Fruit fly (Drosophila melanogaster): ENCODE data around the gene Ugt307A1.

Gene Ugt307A1

dm6 chr2L:7039342-7039684, 28.5 kb upstream of the Ugt307A1 start (continued):
- TF ChIP-seq CG9932 (GFP tag; IDR thresholded peaks at IDR 0.05), result peak; percentile 24; the same call in 1 of the 2 replicates
- TF ChIP-seq CG31441 (GFP tag; IDR thresholded peaks at IDR 0.05), result peak; percentile 59
- peak; percentile 29 for TF ChIP-seq CG13624 (GFP tag; optimal IDR thresholded peaks at IDR 0.05)
- TF ChIP-seq ara (GFP tag; IDR thresholded peaks at IDR 0.05), result peak; percentile 63; the same call in 1 of the 2 replicates
- peak; percentile 50 for TF ChIP-seq CG1602 (GFP tag; optimal IDR thresholded peaks at IDR 0.05)
- TF ChIP-seq slp2 (GFP tag; optimal IDR thresholded peaks at IDR 0.05), result peak; percentile 55
- no peak for TF ChIP-seq hb (GFP tag; IDR thresholded peaks at IDR 0.05; ENCODE audit: partially characterized antibody)
- TF ChIP-seq CG30431 (GFP tag; optimal IDR thresholded peaks at IDR 0.05), result no peak
- TF ChIP-seq CG8765 (GFP tag; IDR thresholded peaks at IDR 0.05), result no peak
- peak; percentile 62 for TF ChIP-seq CG8944 (GFP tag; optimal IDR thresholded peaks at IDR 0.05)
- no peak for TF ChIP-seq YL-1 (GFP tag; optimal IDR thresholded peaks at IDR 0.05)
- TF ChIP-seq CG8089 (GFP tag; optimal IDR thresholded peaks at IDR 0.05), result peak; percentile 53
- peak; percentile 39 for TF ChIP-seq Meics (GFP tag; optimal IDR thresholded peaks at IDR 0.05)
- no peak for TF ChIP-seq mirr (GFP tag; optimal IDR thresholded peaks at IDR 0.05)
- TF ChIP-seq D19A (tag; optimal IDR thresholded peaks at IDR 0.05), result peak; percentile 40
- TF ChIP-seq CG7372 (GFP tag; IDR thresholded peaks at IDR 0.05), result peak; percentile 52; the same call in 1 of the 2 replicates
- TF ChIP-seq hkb (optimal IDR thresholded peaks at IDR 0.05), result no peak
- peak; percentile 74 for TF ChIP-seq hkb (GFP tag; IDR thresholded peaks at IDR 0.05)
- peak; percentile 35 for TF ChIP-seq CG4282 (GFP tag; optimal IDR thresholded peaks at IDR 0.05)
- TF ChIP-seq CG1792 (GFP tag; optimal IDR thresholded peaks at IDR 0.05), result no peak
- no peak for TF ChIP-seq corto (GFP tag; optimal IDR thresholded peaks at IDR 0.05)
- peak; percentile 54 for TF ChIP-seq CG18262 (tag; optimal IDR thresholded peaks at IDR 0.05)
- peak; percentile 32 for TF ChIP-seq CG12659 (GFP tag; optimal IDR thresholded peaks at IDR 0.05)
- TF ChIP-seq GATAe (GFP tag; conservative IDR thresholded peaks at IDR 0.05), result no peak
- TF ChIP-seq CG34422 (GFP tag; IDR thresholded peaks at IDR 0.05), result peak; percentile 67; the same call in 2 of the 3 replicates
- TF ChIP-seq Spps (tag; optimal IDR thresholded peaks at IDR 0.05), result no peak
- TF ChIP-seq pum (GFP tag; optimal IDR thresholded peaks at IDR 0.05), result peak; percentile 45
- peak; percentile 60; the same call in 1 of the 3 replicates for TF ChIP-seq CG11456 (GFP tag; IDR thresholded peaks at IDR 0.05)
- no peak for TF ChIP-seq dimm (GFP tag; IDR thresholded peaks at IDR 0.05)
- TF ChIP-seq ftz-f1 (GFP tag; optimal IDR thresholded peaks at IDR 0.05), result no peak
- peak; percentile 48 for TF ChIP-seq maf-S (GFP tag; optimal IDR thresholded peaks at IDR 0.05)
- TF ChIP-seq CG15514 (GFP tag; optimal IDR thresholded peaks at IDR 0.05), result peak; percentile 39
- peak; percentile 26 for TF ChIP-seq CG3407 (GFP tag; optimal IDR thresholded peaks at IDR 0.05)
- 0 out of 3 replicates have a peak, but pooled peaks have one; percentile 11 for TF ChIP-seq CG14050 (GFP tag; IDR thresholded peaks at IDR 0.05)
- TF ChIP-seq CG13775 (GFP tag; optimal IDR thresholded peaks at IDR 0.05), result peak; percentile 44
- peak; percentile 43; the same call in 1 of the 2 replicates for TF ChIP-seq stc (GFP tag; IDR thresholded peaks at IDR 0.05)
- TF ChIP-seq D (optimal IDR thresholded peaks at IDR 0.05), result no peak
- TF ChIP-seq D (GFP tag; optimal IDR thresholded peaks at IDR 0.05), result peak; percentile 9
- TF ChIP-seq CG18011 (GFP tag; optimal IDR thresholded peaks at IDR 0.05), result peak; percentile 29
- TF ChIP-seq CG9437 (GFP tag; optimal IDR thresholded peaks at IDR 0.05), result peak; percentile 41
- TF ChIP-seq z (GFP tag; IDR thresholded peaks at IDR 0.05), result no peak
- TF ChIP-seq CG17829 (tag; optimal IDR thresholded peaks at IDR 0.05), result peak; percentile 39
- peak; percentile 43 for TF ChIP-seq Sox100B (GFP tag; optimal IDR thresholded peaks at IDR 0.05)
- TF ChIP-seq Myb (GFP tag; optimal IDR thresholded peaks at IDR 0.05), result peak; percentile 45
- peak; percentile 32 for TF ChIP-seq CG11723 (GFP tag; optimal IDR thresholded peaks at IDR 0.05)
- peak; percentile 51 for TF ChIP-seq esg (GFP tag; conservative IDR thresholded peaks at IDR 0.05)
- no peak for TF ChIP-seq CG3995 (GFP tag; optimal IDR thresholded peaks at IDR 0.05)
- peak in 1 of 2 experiments; percentile 70 for TF ChIP-seq Hr51 (GFP tag; optimal IDR thresholded peaks at IDR 0.05)
- peak; percentile 21 for TF ChIP-seq CG12744 (GFP tag; optimal IDR thresholded peaks at IDR 0.05)
- TF ChIP-seq Atf3 (GFP tag; optimal IDR thresholded peaks at IDR 0.05), result no peak
- peak; percentile 38 for TF ChIP-seq grau (tag; optimal IDR thresholded peaks at IDR 0.05)
- peak; percentile 54; the same call in 2 of the 3 replicates for TF ChIP-seq CG17361 (GFP tag; IDR thresholded peaks at IDR 0.05)
